Worm (Caenorhabditis elegans) whole organism, L3 larva: Measurements from ENCODE around the gene far-2.

Experiments
- R02D3.7 ChIP-seq: fragments of 150-350 bp; optimal IDR thresholded peaks from 2 replicates; lab custom pipeline; 2014; ENCODE audit warnings: missing biosample characterization, missing genetic modification characterization
- aly-2 ChIP-seq: fragments of 150-350 bp; optimal IDR thresholded peaks from 2 replicates; lab custom pipeline; 2014; ENCODE audit warnings: missing biosample characterization, missing genetic modification characterization
- ceh-16 ChIP-seq: sonication (generic microtip); optimal IDR thresholded peaks from 2 replicates; lab custom pipeline; 2017; ENCODE audit warnings: missing biosample characterization, missing genetic modification characterization
- elt-3 ChIP-seq, 3 experiments: fragments of 150-350 bp in 1 of 3; sonication (generic microtip) in 2 of 3; optimal IDR thresholded peaks; 2 replicates in 2 of 3; 4 replicates in 1 of 3; lab custom pipeline; 2014 to 2017; ENCODE audit warnings: missing biosample characterization in 3 of 3, missing genetic modification characterization in 3 of 3
- jun-1 ChIP-seq: fragments of 150-350 bp; optimal IDR thresholded peaks from 2 replicates; lab custom pipeline; 2014; ENCODE audit warnings: missing biosample characterization, missing genetic modification reagents, missing genetic modification characterization
- pha-4 ChIP-seq: fragments of 150-350 bp; optimal IDR thresholded peaks from 2 replicates; lab custom pipeline; 2014; ENCODE audit warnings: missing biosample characterization, missing genetic modification reagents, missing genetic modification characterization
- unc-62 ChIP-seq: fragments of 150-350 bp; sonication (generic microtip); optimal IDR thresholded peaks from 4 replicates; lab custom pipeline; 2014; ENCODE audit warnings: missing biosample characterization, missing genetic modification reagents, missing genetic modification characterization
- ztf-4 ChIP-seq: fragments of 150-350 bp; optimal IDR thresholded peaks from 2 replicates; lab custom pipeline; 2014; ENCODE audit warnings: missing biosample characterization, missing genetic modification characterization

ce11 chrIII:9045838-9046237 is 35.8 kb upstream of the far-2 start, which contains the start of gene R107.2:
- TF ChIP-seq ztf-4 (tag; lab: Kevin White, UChicago) = no peak
- TF ChIP-seq ceh-16 (tag; lab: Kevin White, UChicago) = no peak
- no peak for TF ChIP-seq R02D3.7 (tag; lab: Kevin White, UChicago)
- TF ChIP-seq jun-1 (tag; lab: Kevin White, UChicago) = no peak
- no peak for TF ChIP-seq aly-2 (tag; lab: Kevin White, UChicago)
- no peak for TF ChIP-seq unc-62 (GFP tag; lab: Kevin White, UChicago)
- TF ChIP-seq elt-3 (tag; optimal IDR thresholded peaks at IDR 0.05; lab: Kevin White, UChicago) = no peak
- TF ChIP-seq pha-4 (tag; lab: Kevin White, UChicago) = no peak
